Fruit fly (Drosophila melanogaster) whole organism, prepupa: Measurements from ENCODE around the gene MCTS1.
A peak's percentile ranks its signal among the peaks of the same experiment; 100 is the strongest.

Experiments used
- Blimp-1 ChIP-seq: fragments of 200-800 bp; sonication (Bioruptor generic); optimal IDR thresholded peaks from 3 replicates; lab custom pipeline; 2017; ENCODE audit warnings: missing biosample characterization, missing genetic modification characterization, mild to moderate bottlenecking, moderate library complexity, missing genetic modification reagents
- CG10631 ChIP-seq: fragments of 200-800 bp; sonication (Bioruptor generic); optimal IDR thresholded peaks from 2 replicates; lab custom pipeline; 2016; ENCODE audit warnings: missing biosample characterization, missing genetic modification characterization
- CG11294 ChIP-seq: fragments of 200-800 bp; sonication (Bioruptor generic); IDR thresholded peaks from 2 replicates; pipeline ENCODE4 v1.3.6; 2022; ENCODE audit warnings: missing biosample characterization, missing genetic modification characterization
- CG11762 ChIP-seq: fragments of 200-800 bp; sonication (Bioruptor generic); optimal IDR thresholded peaks from 3 replicates; lab custom pipeline; 2016; ENCODE audit warnings: missing biosample characterization, missing genetic modification characterization; ENCODE audit not compliant: insufficient read depth
- CG15336 ChIP-seq: fragments of 200-800 bp; sonication (Bioruptor generic); IDR thresholded peaks from 2 replicates; pipeline ENCODE4 v1.3.6; 2022; ENCODE audit warnings: missing biosample characterization, missing genetic modification characterization
- CG1621 ChIP-seq: fragments of 200-800 bp; sonication (Bioruptor generic); optimal IDR thresholded peaks from 3 replicates; lab custom pipeline; 2018; ENCODE audit warnings: missing biosample characterization, mild to moderate bottlenecking, missing genetic modification characterization
- CG16779 ChIP-seq: fragments of 200-800 bp; sonication (Bioruptor generic); optimal IDR thresholded peaks from 3 replicates; lab custom pipeline; 2017; ENCODE audit warnings: missing biosample characterization, mild to moderate bottlenecking, missing genetic modification characterization
- CG3032 ChIP-seq: fragments of 200-800 bp; optimal IDR thresholded peaks from 2 replicates; lab custom pipeline; 2019; ENCODE audit warnings: missing biosample characterization, mild to moderate bottlenecking, missing genetic modification characterization, moderate library complexity
- CG3919 ChIP-seq: fragments of 200-800 bp; sonication (Bioruptor generic); optimal IDR thresholded peaks from 3 replicates; lab custom pipeline; 2016; ENCODE audit warnings: missing biosample characterization, missing genetic modification characterization
- CG4318 ChIP-seq: fragments of 200-800 bp; sonication (Bioruptor generic); optimal IDR thresholded peaks from 3 replicates; lab custom pipeline; 2017; ENCODE audit warnings: missing biosample characterization, mild to moderate bottlenecking, missing genetic modification characterization
- CG6163 ChIP-seq: fragments of 200-800 bp; sonication (Bioruptor generic); IDR thresholded peaks from 3 replicates; pipeline ENCODE4 v1.3.6; 2022; ENCODE audit warnings: missing biosample characterization, missing genetic modification characterization
- CG6276 ChIP-seq: fragments of 200-800 bp; sonication (Bioruptor generic); optimal IDR thresholded peaks from 2 replicates; lab custom pipeline; 2017; ENCODE audit warnings: missing biosample characterization, mild to moderate bottlenecking, missing genetic modification characterization
- CG6792 ChIP-seq: fragments of 200-800 bp; sonication (Bioruptor generic); optimal IDR thresholded peaks from 3 replicates; lab custom pipeline; 2016; ENCODE audit warnings: missing biosample characterization, missing genetic modification characterization
- CG6808 ChIP-seq: fragments of 200-800 bp; sonication (Bioruptor generic); optimal IDR thresholded peaks from 3 replicates; lab custom pipeline; 2017; ENCODE audit warnings: missing biosample characterization, missing genetic modification characterization, mild to moderate bottlenecking, moderate library complexity, missing genetic modification reagents
- CG6854 ChIP-seq: fragments of 200-800 bp; sonication (Bioruptor generic); optimal IDR thresholded peaks from 2 replicates; lab custom pipeline; 2017; ENCODE audit warnings: missing biosample characterization, mild to moderate bottlenecking, missing genetic modification characterization
- CG7368 ChIP-seq: fragments of 200-800 bp; sonication (Bioruptor generic); optimal IDR thresholded peaks from 3 replicates; lab custom pipeline; 2016; ENCODE audit warnings: missing biosample characterization, missing genetic modification characterization
- CG8632 ChIP-seq: fragments of 200-800 bp; sonication (Bioruptor generic); optimal IDR thresholded peaks from 3 replicates; lab custom pipeline; 2016; ENCODE audit warnings: missing biosample characterization, missing genetic modification characterization
- Eip75B ChIP-seq: fragments of 200-800 bp; sonication (Bioruptor generic); optimal IDR thresholded peaks from 3 replicates; lab custom pipeline; 2016; ENCODE audit warnings: missing biosample characterization, missing genetic modification characterization
- Ets96B ChIP-seq: fragments of 200-800 bp; optimal IDR thresholded peaks from 2 replicates; lab custom pipeline; 2019; ENCODE audit warnings: missing biosample characterization, mild to moderate bottlenecking, missing genetic modification characterization, moderate library complexity
- Gug ChIP-seq: fragments of 200-800 bp; sonication (Bioruptor generic); IDR thresholded peaks from 2 replicates; pipeline ENCODE4 v1.3.6; 2022; ENCODE audit warnings: missing biosample characterization, missing genetic modification characterization
- Hr38 ChIP-seq: sonication (Bioruptor generic); optimal IDR thresholded peaks from 2 replicates; lab custom pipeline; 2016; ENCODE audit warnings: missing biosample characterization, missing genetic modification characterization
- Hr39 ChIP-seq: fragments of 200-800 bp; sonication (Bioruptor generic); optimal IDR thresholded peaks from 2 replicates; lab custom pipeline; 2016; ENCODE audit warnings: missing biosample characterization, missing genetic modification characterization
- Hr4 ChIP-seq: fragments of 200-800 bp; sonication (Bioruptor generic); optimal IDR thresholded peaks from 3 replicates; lab custom pipeline; 2016; ENCODE audit warnings: missing biosample characterization, missing genetic modification characterization
- Lpt ChIP-seq: fragments of 200-800 bp; sonication (Bioruptor generic); optimal IDR thresholded peaks from 3 replicates; lab custom pipeline; 2016; ENCODE audit warnings: missing biosample characterization, missing genetic modification characterization
- OdsH ChIP-seq: fragments of 200-800 bp; sonication (Bioruptor generic); optimal IDR thresholded peaks from 3 replicates; lab custom pipeline; 2016; ENCODE audit warnings: missing biosample characterization, missing genetic modification characterization
- Sox102F ChIP-seq: fragments of 200-800 bp; sonication (Bioruptor generic); optimal IDR thresholded peaks from 2 replicates; lab custom pipeline; 2016; ENCODE audit warnings: missing biosample characterization, mild to moderate bottlenecking, missing genetic modification characterization
- Sox14 ChIP-seq: fragments of 200-800 bp; sonication (Bioruptor generic); optimal IDR thresholded peaks from 3 replicates; lab custom pipeline; 2016; ENCODE audit warnings: missing biosample characterization, missing genetic modification characterization
- Sox15 ChIP-seq: fragments of 200-800 bp; sonication (Bioruptor generic); optimal IDR thresholded peaks from 3 replicates; lab custom pipeline; 2016; ENCODE audit warnings: missing biosample characterization, missing genetic modification characterization
- achi ChIP-seq: fragments of 200-800 bp; sonication (Bioruptor generic); optimal IDR thresholded peaks from 3 replicates; lab custom pipeline; 2016; ENCODE audit warnings: missing biosample characterization, missing genetic modification characterization
- acj6 ChIP-seq: fragments of 200-800 bp; sonication (Bioruptor generic); optimal IDR thresholded peaks from 3 replicates; lab custom pipeline; 2016; ENCODE audit warnings: missing biosample characterization, missing genetic modification characterization
- cyc ChIP-seq: fragments of 200-800 bp; sonication (Bioruptor generic); optimal IDR thresholded peaks from 3 replicates; lab custom pipeline; 2016; ENCODE audit warnings: missing biosample characterization, missing genetic modification characterization
- dac ChIP-seq: fragments of 200-800 bp; sonication (Bioruptor generic); optimal IDR thresholded peaks from 2 replicates; lab custom pipeline; 2017; ENCODE audit warnings: missing biosample characterization, mild to moderate bottlenecking, missing genetic modification characterization
- dsx ChIP-seq: fragments of 200-800 bp; optimal IDR thresholded peaks from 3 replicates; lab custom pipeline; 2019; ENCODE audit warnings: missing biosample characterization, mild to moderate bottlenecking, missing genetic modification characterization, moderate library complexity; ENCODE audit not compliant: poor library complexity, severe bottlenecking
- eg ChIP-seq: fragments of 200-800 bp; sonication (Bioruptor generic); IDR thresholded peaks from 3 replicates; pipeline ENCODE4 v1.3.6; 2022; ENCODE audit warnings: missing biosample characterization, missing genetic modification characterization
- esn ChIP-seq: fragments of 200-800 bp; sonication (Bioruptor generic); optimal IDR thresholded peaks from 2 replicates; lab custom pipeline; 2016; ENCODE audit warnings: missing biosample characterization, mild to moderate bottlenecking, missing genetic modification characterization, moderate library complexity
- fd85E ChIP-seq: fragments of 200-800 bp; sonication (Bioruptor generic); optimal IDR thresholded peaks from 3 replicates; lab custom pipeline; 2016; ENCODE audit warnings: missing biosample characterization, missing genetic modification characterization
- fkh ChIP-seq: fragments of 200-800 bp; sonication (Bioruptor generic); optimal IDR thresholded peaks from 3 replicates; lab custom pipeline; 2017; ENCODE audit warnings: missing biosample characterization, mild to moderate bottlenecking, missing genetic modification characterization, moderate library complexity
- lz ChIP-seq: fragments of 200-800 bp; sonication (Bioruptor generic); optimal IDR thresholded peaks from 3 replicates; lab custom pipeline; 2016; ENCODE audit warnings: missing biosample characterization, missing genetic modification characterization
- net ChIP-seq: fragments of 200-800 bp; sonication (Bioruptor generic); optimal IDR thresholded peaks from 3 replicates; lab custom pipeline; 2016; ENCODE audit warnings: missing biosample characterization, missing genetic modification characterization
- pdm3 ChIP-seq: fragments of 200-800 bp; sonication (Bioruptor generic); optimal IDR thresholded peaks from 3 replicates; lab custom pipeline; 2016; ENCODE audit warnings: missing biosample characterization, missing genetic modification characterization
- spab ChIP-seq: fragments of 200-800 bp; sonication (Bioruptor generic); optimal IDR thresholded peaks from 2 replicates; lab custom pipeline; 2017; ENCODE audit warnings: missing biosample characterization, mild to moderate bottlenecking, missing genetic modification characterization, missing genetic modification reagents
- ss ChIP-seq, 2 experiments: fragments of 200-800 bp; sonication (Bioruptor generic); optimal IDR thresholded peaks; 2 replicates in 1 of 2; 3 replicates in 1 of 2; lab custom pipeline; 2017 to 2018; ENCODE audit warnings: mild to moderate bottlenecking in 2 of 2, missing biosample characterization in 2 of 2, missing genetic modification characterization in 2 of 2, moderate library complexity in 1 of 2
- svp ChIP-seq: fragments of 200-800 bp; sonication (Bioruptor generic); peaks from one replicate; lab custom pipeline; 2016; ENCODE audit warnings: missing biosample characterization, missing genetic modification characterization
- topi ChIP-seq: fragments of 200-800 bp; sonication (Bioruptor generic); optimal IDR thresholded peaks from 3 replicates; lab custom pipeline; 2016; ENCODE audit warnings: missing biosample characterization, missing genetic modification characterization
- vri ChIP-seq: fragments of 200-800 bp; sonication (Bioruptor generic); optimal IDR thresholded peaks from 3 replicates; lab custom pipeline; 2016; ENCODE audit warnings: missing biosample characterization, mild to moderate bottlenecking, missing genetic modification characterization

MCTS1 gene

dm6 chrX:6037180-6037946 is at the start of gene MCTS1, which contains the start of gene rux (continued):
- TF ChIP-seq CG6792 (GFP tag; lab: Kevin White, UChicago) (no peak), fkh (GFP tag; lab: Kevin White, UChicago) (peak; percentile 23), CG11762 (GFP tag; lab: Kevin White, UChicago) (no peak), topi (GFP tag; lab: Kevin White, UChicago) (peak; percentile 22), CG11294 (GFP tag; lab: Robert Waterston, UW) (no peak; the same call in 1 of the 2 replicates), CG4318 (no peak), OdsH (GFP tag; lab: Kevin White, UChicago) (peak; percentile 32), spab (no peak), CG6854 (GFP tag; lab: Kevin White, UChicago) (no peak)

dm6 chrX:5988088-5988987 is 49.4 kb upstream of the MCTS1 start, which contains the start of gene CG5966:
CG5966 (plus strand) TSS chrX:5988791.
- no peak for TF ChIP-seq CG11294 (GFP tag; lab: Robert Waterston, UW)
- no peak for TF ChIP-seq cyc (GFP tag; lab: Kevin White, UChicago)
- peak; percentile 28 for TF ChIP-seq CG3919 (GFP tag; lab: Kevin White, UChicago)
- TF ChIP-seq net, result peak; percentile 56
- peak; percentile 51 for TF ChIP-seq CG6854 (GFP tag; lab: Kevin White, UChicago)
- peak; percentile 46; the same call in 2 of the 3 replicates for TF ChIP-seq CG6163
- no peak for TF ChIP-seq CG10631 (GFP tag; lab: Kevin White, UChicago)
- TF ChIP-seq esn (GFP tag; lab: Kevin White, UChicago), result no peak
- TF ChIP-seq spab, result peak; percentile 55
- TF ChIP-seq Hr4, result no peak
- TF ChIP-seq Hr39 (GFP tag; lab: Kevin White, UChicago), result no peak
- TF ChIP-seq Sox102F (GFP tag; lab: Kevin White, UChicago), result no peak
- no peak for TF ChIP-seq fd85E
- no peak for TF ChIP-seq Hr38 (GFP tag; lab: Kevin White, UChicago)
- TF ChIP-seq CG1621 (tag; lab: Kevin White, UChicago), result peak; percentile 37
- TF ChIP-seq CG6808 (GFP tag; lab: Kevin White, UChicago), result peak; percentile 68
- TF ChIP-seq achi (GFP tag; lab: Kevin White, UChicago), result no peak
- TF ChIP-seq Gug (GFP tag; lab: Robert Waterston, UW), result peak; percentile 22; the same call in 1 of the 2 replicates
- TF ChIP-seq Sox14 (GFP tag; lab: Kevin White, UChicago), result peak; percentile 70
- no peak for TF ChIP-seq CG3032 (tag; lab: Kevin White, UChicago)
- TF ChIP-seq fkh (GFP tag; lab: Kevin White, UChicago), result no peak
- no peak for TF ChIP-seq lz (GFP tag; lab: Kevin White, UChicago)
- no peak for TF ChIP-seq OdsH (GFP tag; lab: Kevin White, UChicago)
- TF ChIP-seq dac, result no peak
- peak; percentile 18 for TF ChIP-seq dsx
- peak; percentile 73 to 80 for TF ChIP-seq ss (GFP tag; optimal IDR thresholded peaks at IDR 0.05; lab: Kevin White, UChicago)
- no peak for TF ChIP-seq vri
- TF ChIP-seq Blimp-1 (GFP tag; lab: Kevin White, UChicago), result no peak
- TF ChIP-seq eg, result peak; percentile 63; the same call in 1 of the 3 replicates
- no peak for TF ChIP-seq CG11762 (GFP tag; lab: Kevin White, UChicago)
- TF ChIP-seq CG8632, result no peak
- TF ChIP-seq CG15336, result no peak
- TF ChIP-seq CG6276 (GFP tag; lab: Kevin White, UChicago), result peak; percentile 48
- peak; percentile 88 for TF ChIP-seq svp (GFP tag; lab: Kevin White, UChicago)
- no peak for TF ChIP-seq Ets96B (tag; lab: Kevin White, UChicago)
- TF ChIP-seq Lpt (GFP tag; lab: Kevin White, UChicago), result no peak
- TF ChIP-seq acj6 (GFP tag; lab: Kevin White, UChicago), result no peak
- TF ChIP-seq CG7368 (GFP tag; lab: Kevin White, UChicago), result no peak
- peak; percentile 13 for TF ChIP-seq CG16779 (tag; lab: Kevin White, UChicago)
- no peak for TF ChIP-seq Sox15 (GFP tag; lab: Kevin White, UChicago)
- no peak for TF ChIP-seq CG6792 (GFP tag; lab: Kevin White, UChicago)
- no peak for TF ChIP-seq pdm3
- TF ChIP-seq Eip75B, result peak; percentile 7
